Fruit fly (Drosophila melanogaster) whole organism, embryonic: ENCODE data around the gene Oseg2.

Source experiments
- CG4424 ChIP-seq: fragments of 200-800 bp; sonication (Bioruptor generic); optimal IDR thresholded peaks from 3 replicates; lab custom pipeline; 2016; ENCODE audit warnings: missing biosample characterization, missing genetic modification characterization
- Hr78 ChIP-seq, 2 experiments: fragments of 200-800 bp in 1 of 2; fragments of >200 bp in 1 of 2; sonication (Bioruptor generic) in 1 of 2; optimal IDR thresholded peaks; 2 replicates each; lab custom pipeline; 2017 to 2019; ENCODE audit warnings: missing biosample characterization in 2 of 2, missing genetic modification characterization in 2 of 2, mild to moderate bottlenecking in 1 of 2, moderate library complexity in 1 of 2
- Lim3 ChIP-seq: fragments of 200-800 bp; sonication (Bioruptor generic); IDR thresholded peaks from 2 replicates; pipeline ENCODE4 v1.3.6; 2022; ENCODE audit warnings: missing biosample characterization, missing genetic modification characterization
- Neu2 ChIP-seq: fragments of 200-800 bp; sonication (Bioruptor generic); optimal IDR thresholded peaks from 3 replicates; lab custom pipeline; 2016; ENCODE audit warnings: missing biosample characterization, missing genetic modification characterization, borderline replicate concordance
- Oli ChIP-seq: fragments of 200-800 bp; sonication (Bioruptor generic); optimal IDR thresholded peaks from 2 replicates; lab custom pipeline; 2018; ENCODE audit warnings: missing biosample characterization, mild to moderate bottlenecking, missing genetic modification characterization, moderate library complexity
- Scr ChIP-seq: fragments of 200-800 bp; sonication (Bioruptor generic); IDR thresholded peaks from 2 replicates; pipeline ENCODE4 v1.3.6; 2022; ENCODE audit warnings: missing biosample characterization, missing genetic modification characterization; ENCODE audit not compliant: partially characterized antibody
- abd-A ChIP-seq: fragments of 200-800 bp; sonication (Bioruptor generic); optimal IDR thresholded peaks from 3 replicates; lab custom pipeline; 2019; ENCODE audit warnings: missing biosample characterization, mild to moderate bottlenecking, missing genetic modification characterization, moderate library complexity
- az2 ChIP-seq: fragments of 200-800 bp; sonication (Bioruptor generic); optimal IDR thresholded peaks from 3 replicates; lab custom pipeline; 2016; ENCODE audit warnings: missing biosample characterization, missing genetic modification characterization
- wdn ChIP-seq: fragments of 200-800 bp; sonication (Bioruptor generic); IDR thresholded peaks from 2 replicates; pipeline ENCODE4 v1.3.6; 2022; ENCODE audit warnings: missing biosample characterization, missing genetic modification characterization

DNA sequence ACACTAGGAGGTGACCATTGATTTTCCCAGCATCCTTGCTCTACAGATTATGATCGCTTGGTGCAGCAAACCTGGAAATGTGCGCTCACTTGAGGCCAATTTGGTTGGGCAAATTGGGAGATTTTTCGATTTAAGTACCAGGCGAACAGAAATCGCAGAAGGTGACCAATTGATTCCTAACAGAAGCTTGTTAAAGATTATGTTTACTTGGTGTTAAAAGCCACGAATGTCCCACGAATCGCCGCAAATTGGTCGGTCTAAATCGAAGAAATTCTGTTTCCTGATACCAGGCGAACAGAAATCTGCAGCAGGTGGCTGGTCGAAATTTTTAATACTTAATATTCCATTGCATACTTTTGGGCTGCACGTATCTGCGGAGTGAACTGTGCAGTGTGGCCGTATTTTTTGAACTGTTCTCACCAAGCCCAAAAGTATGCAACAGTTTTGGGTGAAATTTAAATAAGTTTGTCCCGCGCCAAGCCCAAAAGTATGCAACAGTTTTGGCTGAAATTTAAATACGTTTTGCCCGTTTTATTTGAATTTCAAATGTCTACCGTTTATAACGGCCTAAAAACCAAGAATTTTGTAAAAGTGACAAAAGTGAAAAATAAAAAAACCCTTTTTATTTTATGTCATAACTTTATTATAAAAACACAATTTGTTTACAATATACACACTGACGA lies 14.5 kb downstream of the Oseg2 start, which contains the start of gene CG32301:
- TF ChIP-seq Scr (GFP tag; lab: Robert Waterston, UW) (peak; percentile 42), Lim3 (GFP tag; lab: Robert Waterston, UW) (no peak), Neu2 (no peak), az2 (GFP tag; lab: Kevin White, UChicago) (no peak), Hr78 (GFP tag; optimal IDR thresholded peaks at IDR 0.05; lab: Kevin White, UChicago) (peak in 1 of 2 experiments; percentile 41), abd-A (no peak), wdn (GFP tag; lab: Robert Waterston, UW) (no peak), CG4424 (no peak), Oli (no peak)
